Worm (Caenorhabditis elegans): ENCODE data around the gene srab-9.

ce11 chrV:3151862-3152261 lies 10.8 kb upstream of the srab-9 start, which contains the start of gene srab-6:
- TF ChIP-seq gmeb-1 (tag; optimal IDR thresholded peaks at IDR 0.05) = no peak
- no peak for TF ChIP-seq ceh-16 (tag; optimal IDR thresholded peaks at IDR 0.05)

All from whole organism, L2 larva.